ENCODE assay signal across 7 fruit fly cellular contexts in the genomic region with DNA sequence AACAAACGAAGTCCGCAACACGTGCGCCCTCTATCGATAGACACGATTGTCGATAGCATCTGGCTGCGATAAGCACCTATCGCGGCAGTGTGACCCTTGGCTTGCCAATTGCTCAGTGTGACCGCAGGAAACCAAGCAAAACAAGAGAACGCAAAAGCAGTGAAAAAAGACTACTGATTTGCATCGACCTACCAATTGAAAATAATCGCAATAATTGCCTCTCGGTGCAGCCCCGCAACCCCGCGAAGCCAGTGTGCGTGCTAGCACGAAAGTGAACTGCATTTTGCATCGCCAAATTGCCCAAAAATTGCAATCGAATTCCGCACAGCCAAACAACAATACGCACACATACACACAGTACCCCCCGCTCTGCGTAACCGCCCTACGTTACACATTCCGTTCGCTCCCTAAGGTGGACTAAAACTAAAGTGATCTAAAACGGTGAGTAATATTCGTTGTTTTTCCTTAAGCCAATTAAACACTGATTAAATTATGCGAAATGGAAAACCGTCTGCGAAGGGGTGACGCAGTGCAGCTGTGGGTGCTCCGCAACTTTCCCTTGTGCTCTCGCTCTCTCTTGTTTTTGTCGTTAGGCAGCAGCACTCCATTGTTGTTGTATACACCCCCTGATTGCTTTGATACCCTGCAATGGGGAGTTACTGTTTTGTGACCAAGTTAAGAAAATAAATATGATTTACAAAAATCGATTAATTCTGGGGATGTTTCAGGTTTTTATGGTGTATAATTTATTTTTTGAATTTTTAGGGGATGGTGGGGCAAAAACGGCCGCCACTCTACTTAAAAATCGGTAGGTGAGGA.
TF ChIP-seq lines count a peak whose summit lies in the region.

Gene Rab14 (plus strand): TSS at position 113 of the 819 bp plus-strand sequence.

- TF ChIP-seq CTCF in S2 (optimal IDR thresholded peaks at IDR 0.05; lab: Kevin White, UChicago): peak; percentile 85 to 90
- TF ChIP-seq CTCF in whole organism, embryonic (GFP tag; optimal IDR thresholded peaks at IDR 0.05; lab: Kevin White, UChicago): peak; percentile 90

TF ChIP-seq in whole organism, 6 proteins besides CTCF, POLR2A, EP300 and RAD21:
- TF ChIP-seq Dll (optimal IDR thresholded peaks at IDR 0.05; lab: Kevin White, UChicago) (no peak), CG8478 (optimal IDR thresholded peaks at IDR 0.05; lab: Kevin White, UChicago) (no peak), EcR (GFP tag; optimal IDR thresholded peaks at IDR 0.05; lab: Kevin White, UChicago) (no peak), pan (optimal IDR thresholded peaks at IDR 0.05; lab: Kevin White, UChicago) (peak; percentile 25), usp (GFP tag; optimal IDR thresholded peaks at IDR 0.05; lab: Kevin White, UChicago) (no peak), psq (optimal IDR thresholded peaks at IDR 0.05; lab: Kevin White, UChicago) (no peak)

TF ChIP-seq in whole organism, adult, 20 proteins besides CTCF, POLR2A, EP300 and RAD21 (continues in another document):
- TF ChIP-seq CG7101 (tag; optimal IDR thresholded peaks at IDR 0.05; lab: Kevin White, UChicago): peak; percentile 82
- peak; percentile 87 for TF ChIP-seq CG33017 (tag; optimal IDR thresholded peaks at IDR 0.05; lab: Kevin White, UChicago)
- peak; percentile 75 for TF ChIP-seq CG11617 (GFP tag; optimal IDR thresholded peaks at IDR 0.05; lab: Kevin White, UChicago)
- peak; percentile 77 for TF ChIP-seq CG7045 (GFP tag; optimal IDR thresholded peaks at IDR 0.05; lab: Kevin White, UChicago)
- TF ChIP-seq CG5204 (GFP tag; optimal IDR thresholded peaks at IDR 0.05; lab: Kevin White, UChicago): peak; percentile 76
- peak; percentile 70 for TF ChIP-seq CG12768 (GFP tag; optimal IDR thresholded peaks at IDR 0.05; lab: Kevin White, UChicago)
- peak; percentile 39 for TF ChIP-seq toe (GFP tag; optimal IDR thresholded peaks at IDR 0.05; lab: Kevin White, UChicago)
- peak; percentile 59 for TF ChIP-seq CG14711 (tag; optimal IDR thresholded peaks at IDR 0.05; lab: Kevin White, UChicago)
- peak; percentile 49 for TF ChIP-seq cic (GFP tag; optimal IDR thresholded peaks at IDR 0.05; lab: Kevin White, UChicago)
- peak; percentile 94 for TF ChIP-seq kay (GFP tag; lab: Kevin White, UChicago; ENCODE audit: borderline replicate concordance)
- peak; percentile 33 for TF ChIP-seq Crg-1 (GFP tag; optimal IDR thresholded peaks at IDR 0.05; lab: Kevin White, UChicago)
- peak; percentile 46 for TF ChIP-seq bab1 (GFP tag; optimal IDR thresholded peaks at IDR 0.05; lab: Kevin White, UChicago)
- TF ChIP-seq ovo (GFP tag; optimal IDR thresholded peaks at IDR 0.05; lab: Kevin White, UChicago): no peak
- peak; percentile 56 for TF ChIP-seq pad (GFP tag; optimal IDR thresholded peaks at IDR 0.05; lab: Kevin White, UChicago)

TF ChIP-seq in whole organism, embryonic, 481 proteins besides CTCF, POLR2A, EP300 and RAD21 (continues in another document):
- TF ChIP-seq sd (tag; optimal IDR thresholded peaks at IDR 0.05; lab: Kevin White, UChicago) (peak; percentile 99), gfzf (GFP tag; optimal IDR thresholded peaks at IDR 0.05; lab: Kevin White, UChicago) (peak; percentile 90), ase (GFP tag; IDR thresholded peaks at IDR 0.05; lab: Robert Waterston, UW) (peak; percentile 85), YL-1 (GFP tag; optimal IDR thresholded peaks at IDR 0.05; lab: Kevin White, UChicago) (peak; percentile 97), Poxn (GFP tag; IDR thresholded peaks at IDR 0.05; lab: Robert Waterston, UW) (no peak), org-1 (GFP tag; optimal IDR thresholded peaks at IDR 0.05; lab: Kevin White, UChicago) (peak; percentile 63), Dll (GFP tag; IDR thresholded peaks at IDR 0.05; lab: Robert Waterston, UW; ENCODE audit: partially characterized antibody) (peak; percentile 83), CG18599 (GFP tag; optimal IDR thresholded peaks at IDR 0.05; lab: Kevin White, UChicago) (peak; percentile 83), jigr1 (GFP tag; IDR thresholded peaks at IDR 0.05; lab: Robert Waterston, UW) (no peak; the same call in 2 of the 3 replicates), tin (GFP tag; optimal IDR thresholded peaks at IDR 0.05; lab: Kevin White, UChicago) (peak; percentile 80), chinmo (GFP tag; IDR thresholded peaks at IDR 0.05; lab: Robert Waterston, UW; ENCODE audit: partially characterized antibody) (peak; percentile 85; the same call in 2 of the 4 replicates), zfh2 (GFP tag; optimal IDR thresholded peaks at IDR 0.05; lab: Kevin White, UChicago) (peak; percentile 79), CG2202 (tag; optimal IDR thresholded peaks at IDR 0.05; lab: Kevin White, UChicago) (peak; percentile 66), CG11456 (GFP tag; IDR thresholded peaks at IDR 0.05; lab: Robert Waterston, UW) (peak; percentile 90)

TF ChIP-seq in whole organism, prepupa, 60 proteins besides CTCF, POLR2A, EP300 and RAD21 (continues in another document):
- TF ChIP-seq CG31627 (GFP tag; optimal IDR thresholded peaks at IDR 0.05; lab: Kevin White, UChicago) (peak; percentile 83), CG15336 (GFP tag; IDR thresholded peaks at IDR 0.05; lab: Robert Waterston, UW) (peak; percentile 85), CG8319 (GFP tag; optimal IDR thresholded peaks at IDR 0.05; lab: Kevin White, UChicago) (peak; percentile 47), OdsH (GFP tag; optimal IDR thresholded peaks at IDR 0.05; lab: Kevin White, UChicago) (peak; percentile 84), lz (GFP tag; optimal IDR thresholded peaks at IDR 0.05; lab: Kevin White, UChicago) (peak; percentile 83), CG10669 (GFP tag; optimal IDR thresholded peaks at IDR 0.05; lab: Kevin White, UChicago) (peak; percentile 72), fkh (GFP tag; optimal IDR thresholded peaks at IDR 0.05; lab: Kevin White, UChicago) (peak; percentile 2), Sox102F (GFP tag; optimal IDR thresholded peaks at IDR 0.05; lab: Kevin White, UChicago) (no peak), cyc (GFP tag; optimal IDR thresholded peaks at IDR 0.05; lab: Kevin White, UChicago) (peak; percentile 67), pdm3 (GFP tag; optimal IDR thresholded peaks at IDR 0.05; lab: Kevin White, UChicago) (peak; percentile 88), CG7368 (GFP tag; optimal IDR thresholded peaks at IDR 0.05; lab: Kevin White, UChicago) (peak; percentile 63), svp (GFP tag; lab: Kevin White, UChicago) (peak; percentile 85), CG11762 (GFP tag; optimal IDR thresholded peaks at IDR 0.05; lab: Kevin White, UChicago; ENCODE audit: insufficient read depth) (peak; percentile 41), Gug (GFP tag; IDR thresholded peaks at IDR 0.05; lab: Robert Waterston, UW) (peak; percentile 74), Smox (GFP tag; optimal IDR thresholded peaks at IDR 0.05; lab: Kevin White, UChicago) (peak; percentile 80), CG6854 (GFP tag; optimal IDR thresholded peaks at IDR 0.05; lab: Kevin White, UChicago) (no peak)

TF ChIP-seq in whole organism, pupa, 21 proteins besides CTCF, POLR2A, EP300 and RAD21 (continues in another document):
- TF ChIP-seq CG15710 (tag; optimal IDR thresholded peaks at IDR 0.05; lab: Kevin White, UChicago) (peak; percentile 79), rn (GFP tag; IDR thresholded peaks at IDR 0.05; lab: Robert Waterston, UW) (peak; percentile 55; the same call in 1 of the 2 replicates), CG10348 (GFP tag; IDR thresholded peaks at IDR 0.05; lab: Robert Waterston, UW) (peak; percentile 47; the same call in 1 of the 2 replicates), Ets98B (GFP tag; IDR thresholded peaks at IDR 0.05; lab: Robert Waterston, UW) (peak; percentile 85), CG34367 (tag; optimal IDR thresholded peaks at IDR 0.05; lab: Kevin White, UChicago) (peak; percentile 57), gl (tag; optimal IDR thresholded peaks at IDR 0.05; lab: Kevin White, UChicago) (peak; percentile 35), CG4496 (GFP tag; IDR thresholded peaks at IDR 0.05; lab: Robert Waterston, UW) (peak; percentile 92), fd96Ca (GFP tag; IDR thresholded peaks at IDR 0.05; lab: Robert Waterston, UW) (peak; percentile 83), Pif1B (GFP tag; optimal IDR thresholded peaks at IDR 0.05; lab: Kevin White, UChicago) (peak; percentile 72), CG9948 (tag; optimal IDR thresholded peaks at IDR 0.05; lab: Kevin White, UChicago) (peak; percentile 64), CG17806 (tag; optimal IDR thresholded peaks at IDR 0.05; lab: Kevin White, UChicago) (peak; percentile 76), Pif1A (GFP tag; optimal IDR thresholded peaks at IDR 0.05; lab: Kevin White, UChicago) (no peak), CG8159 (tag; optimal IDR thresholded peaks at IDR 0.05; lab: Kevin White, UChicago) (peak; percentile 67), D1 (tag; optimal IDR thresholded peaks at IDR 0.05; lab: Kevin White, UChicago) (peak; percentile 74), CG32121 (GFP tag; IDR thresholded peaks at IDR 0.05; lab: Robert Waterston, UW) (peak; percentile 90), CG13204 (GFP tag; optimal IDR thresholded peaks at IDR 0.05; lab: Kevin White, UChicago) (peak; percentile 34), CG14655 (GFP tag; optimal IDR thresholded peaks at IDR 0.05; lab: Kevin White, UChicago) (peak; percentile 81)

TF ChIP-seq in whole organism, wandering third instar larva, 38 proteins besides CTCF, POLR2A, EP300 and RAD21 (continues in another document):
- TF ChIP-seq Hr83 (GFP tag; optimal IDR thresholded peaks at IDR 0.05; lab: Kevin White, UChicago; ENCODE audit: poor library complexity, severe bottlenecking): peak; percentile 20
- TF ChIP-seq Dif (GFP tag; optimal IDR thresholded peaks at IDR 0.05; lab: Kevin White, UChicago; ENCODE audit: partially characterized antibody): no peak
- no peak for TF ChIP-seq dl (GFP tag; optimal IDR thresholded peaks at IDR 0.05; lab: Kevin White, UChicago; ENCODE audit: insufficient read depth in 1 of 2, partially characterized antibody in 2 of 2)
- no peak for TF ChIP-seq N (GFP tag; optimal IDR thresholded peaks at IDR 0.05; lab: Kevin White, UChicago)
- TF ChIP-seq brk (GFP tag; optimal IDR thresholded peaks at IDR 0.05; lab: Kevin White, UChicago): no peak
- peak; percentile 42 for TF ChIP-seq dmrt93B (GFP tag; optimal IDR thresholded peaks at IDR 0.05; lab: Kevin White, UChicago)
- TF ChIP-seq Rel (GFP tag; optimal IDR thresholded peaks at IDR 0.05; lab: Kevin White, UChicago): no peak
- peak; percentile 16 for TF ChIP-seq Rel (tag; optimal IDR thresholded peaks at IDR 0.05; lab: Kevin White, UChicago)
- peak; percentile 60 for TF ChIP-seq Jra (GFP tag; optimal IDR thresholded peaks at IDR 0.05; lab: Kevin White, UChicago)
- TF ChIP-seq Abd-B (GFP tag; optimal IDR thresholded peaks at IDR 0.05; lab: Kevin White, UChicago): no peak
- TF ChIP-seq dsf (GFP tag; optimal IDR thresholded peaks at IDR 0.05; lab: Kevin White, UChicago; ENCODE audit: borderline replicate concordance): no peak
- TF ChIP-seq usp (GFP tag; optimal IDR thresholded peaks at IDR 0.05; lab: Kevin White, UChicago): no peak
- TF ChIP-seq sage (GFP tag; optimal IDR thresholded peaks at IDR 0.05; lab: Kevin White, UChicago): peak; percentile 65
- no peak for TF ChIP-seq Hnf4 (GFP tag; optimal IDR thresholded peaks at IDR 0.05; lab: Kevin White, UChicago)
- no peak for TF ChIP-seq Hr78 (GFP tag; optimal IDR thresholded peaks at IDR 0.05; lab: Kevin White, UChicago)
- peak; percentile 76 for TF ChIP-seq br (GFP tag; optimal IDR thresholded peaks at IDR 0.05; lab: Kevin White, UChicago)
- no peak for TF ChIP-seq Vsx2 (GFP tag; optimal IDR thresholded peaks at IDR 0.05; lab: Kevin White, UChicago; ENCODE audit: partially characterized antibody)
